Fruit fly (Drosophila melanogaster) whole organism, prepupa: ENCODE measurements around the gene VhaSFD.

ENCODE experiments used
- Blimp-1 ChIP-seq: fragments of 200-800 bp; sonication (Bioruptor generic); optimal IDR thresholded peaks from 3 replicates; lab custom pipeline; 2017; ENCODE audit warnings: missing biosample characterization, missing genetic modification characterization, mild to moderate bottlenecking, moderate library complexity, missing genetic modification reagents
- CG10669 ChIP-seq: fragments of 200-800 bp; sonication (Bioruptor generic); optimal IDR thresholded peaks from 3 replicates; lab custom pipeline; 2018; ENCODE audit warnings: missing biosample characterization, mild to moderate bottlenecking, missing genetic modification characterization, moderate library complexity
- CG11762 ChIP-seq: fragments of 200-800 bp; sonication (Bioruptor generic); optimal IDR thresholded peaks from 3 replicates; lab custom pipeline; 2016; ENCODE audit warnings: missing biosample characterization, missing genetic modification characterization; ENCODE audit not compliant: insufficient read depth
- CG16779 ChIP-seq: fragments of 200-800 bp; sonication (Bioruptor generic); optimal IDR thresholded peaks from 3 replicates; lab custom pipeline; 2017; ENCODE audit warnings: missing biosample characterization, mild to moderate bottlenecking, missing genetic modification characterization
- CG3032 ChIP-seq: fragments of 200-800 bp; optimal IDR thresholded peaks from 2 replicates; lab custom pipeline; 2019; ENCODE audit warnings: missing biosample characterization, mild to moderate bottlenecking, missing genetic modification characterization, moderate library complexity
- CG31627 ChIP-seq: fragments of 200-800 bp; sonication (Bioruptor generic); optimal IDR thresholded peaks from 3 replicates; lab custom pipeline; 2016; ENCODE audit warnings: missing biosample characterization, missing genetic modification characterization
- CG32006 ChIP-seq: fragments of 200-800 bp; sonication (Bioruptor generic); optimal IDR thresholded peaks from 3 replicates; lab custom pipeline; 2017; ENCODE audit warnings: missing biosample characterization, mild to moderate bottlenecking, missing genetic modification characterization
- CG34406 ChIP-seq: fragments of 200-800 bp; sonication (Bioruptor generic); optimal IDR thresholded peaks from 3 replicates; lab custom pipeline; 2016; ENCODE audit warnings: missing biosample characterization, missing genetic modification characterization
- CG4318 ChIP-seq: fragments of 200-800 bp; sonication (Bioruptor generic); optimal IDR thresholded peaks from 3 replicates; lab custom pipeline; 2017; ENCODE audit warnings: missing biosample characterization, mild to moderate bottlenecking, missing genetic modification characterization
- CG6163 ChIP-seq: fragments of 200-800 bp; sonication (Bioruptor generic); IDR thresholded peaks from 3 replicates; pipeline ENCODE4 v1.3.6; 2022; ENCODE audit warnings: missing biosample characterization, missing genetic modification characterization
- CG6276 ChIP-seq: fragments of 200-800 bp; sonication (Bioruptor generic); optimal IDR thresholded peaks from 2 replicates; lab custom pipeline; 2017; ENCODE audit warnings: missing biosample characterization, mild to moderate bottlenecking, missing genetic modification characterization
- CG6792 ChIP-seq: fragments of 200-800 bp; sonication (Bioruptor generic); optimal IDR thresholded peaks from 3 replicates; lab custom pipeline; 2016; ENCODE audit warnings: missing biosample characterization, missing genetic modification characterization
- CG6808 ChIP-seq: fragments of 200-800 bp; sonication (Bioruptor generic); optimal IDR thresholded peaks from 3 replicates; lab custom pipeline; 2017; ENCODE audit warnings: missing biosample characterization, missing genetic modification characterization, mild to moderate bottlenecking, moderate library complexity, missing genetic modification reagents
- CG6854 ChIP-seq: fragments of 200-800 bp; sonication (Bioruptor generic); optimal IDR thresholded peaks from 2 replicates; lab custom pipeline; 2017; ENCODE audit warnings: missing biosample characterization, mild to moderate bottlenecking, missing genetic modification characterization
- CG7368 ChIP-seq: fragments of 200-800 bp; sonication (Bioruptor generic); optimal IDR thresholded peaks from 3 replicates; lab custom pipeline; 2016; ENCODE audit warnings: missing biosample characterization, missing genetic modification characterization
- CG8119 ChIP-seq: fragments of 200-800 bp; sonication (Bioruptor generic); IDR thresholded peaks from 3 replicates; pipeline ENCODE4 v1.3.6; 2022; ENCODE audit warnings: missing biosample characterization, missing genetic modification characterization
- CG8319 ChIP-seq: fragments of 200-800 bp; sonication (Bioruptor generic); optimal IDR thresholded peaks from 3 replicates; lab custom pipeline; 2016; ENCODE audit warnings: missing biosample characterization, missing genetic modification characterization
- CG8632 ChIP-seq: fragments of 200-800 bp; sonication (Bioruptor generic); optimal IDR thresholded peaks from 3 replicates; lab custom pipeline; 2016; ENCODE audit warnings: missing biosample characterization, missing genetic modification characterization
- Eip75B ChIP-seq: fragments of 200-800 bp; sonication (Bioruptor generic); optimal IDR thresholded peaks from 3 replicates; lab custom pipeline; 2016; ENCODE audit warnings: missing biosample characterization, missing genetic modification characterization
- Eip78C ChIP-seq: fragments of 200-800 bp; sonication (Bioruptor generic); peaks from one replicate; lab custom pipeline; 2016; ENCODE audit warnings: missing biosample characterization, missing genetic modification characterization
- Ets21C ChIP-seq: fragments of 200-800 bp; sonication (Bioruptor generic); optimal IDR thresholded peaks from 3 replicates; lab custom pipeline; 2016; ENCODE audit warnings: missing biosample characterization, missing genetic modification characterization
- Ets96B ChIP-seq: fragments of 200-800 bp; optimal IDR thresholded peaks from 2 replicates; lab custom pipeline; 2019; ENCODE audit warnings: missing biosample characterization, mild to moderate bottlenecking, missing genetic modification characterization, moderate library complexity
- Gug ChIP-seq: fragments of 200-800 bp; sonication (Bioruptor generic); IDR thresholded peaks from 2 replicates; pipeline ENCODE4 v1.3.6; 2022; ENCODE audit warnings: missing biosample characterization, missing genetic modification characterization
- Hr38 ChIP-seq: sonication (Bioruptor generic); optimal IDR thresholded peaks from 2 replicates; lab custom pipeline; 2016; ENCODE audit warnings: missing biosample characterization, missing genetic modification characterization
- OdsH ChIP-seq: fragments of 200-800 bp; sonication (Bioruptor generic); optimal IDR thresholded peaks from 3 replicates; lab custom pipeline; 2016; ENCODE audit warnings: missing biosample characterization, missing genetic modification characterization
- Smox ChIP-seq: fragments of 200-800 bp; sonication (Bioruptor generic); optimal IDR thresholded peaks from 3 replicates; lab custom pipeline; 2016; ENCODE audit warnings: missing biosample characterization, missing genetic modification characterization
- Sox102F ChIP-seq: fragments of 200-800 bp; sonication (Bioruptor generic); optimal IDR thresholded peaks from 2 replicates; lab custom pipeline; 2016; ENCODE audit warnings: missing biosample characterization, mild to moderate bottlenecking, missing genetic modification characterization
- Sox14 ChIP-seq: fragments of 200-800 bp; sonication (Bioruptor generic); optimal IDR thresholded peaks from 3 replicates; lab custom pipeline; 2016; ENCODE audit warnings: missing biosample characterization, missing genetic modification characterization
- cyc ChIP-seq: fragments of 200-800 bp; sonication (Bioruptor generic); optimal IDR thresholded peaks from 3 replicates; lab custom pipeline; 2016; ENCODE audit warnings: missing biosample characterization, missing genetic modification characterization
- eg ChIP-seq: fragments of 200-800 bp; sonication (Bioruptor generic); IDR thresholded peaks from 3 replicates; pipeline ENCODE4 v1.3.6; 2022; ENCODE audit warnings: missing biosample characterization, missing genetic modification characterization
- esn ChIP-seq: fragments of 200-800 bp; sonication (Bioruptor generic); optimal IDR thresholded peaks from 2 replicates; lab custom pipeline; 2016; ENCODE audit warnings: missing biosample characterization, mild to moderate bottlenecking, missing genetic modification characterization, moderate library complexity
- fd85E ChIP-seq: fragments of 200-800 bp; sonication (Bioruptor generic); optimal IDR thresholded peaks from 3 replicates; lab custom pipeline; 2016; ENCODE audit warnings: missing biosample characterization, missing genetic modification characterization
- fkh ChIP-seq: fragments of 200-800 bp; sonication (Bioruptor generic); optimal IDR thresholded peaks from 3 replicates; lab custom pipeline; 2017; ENCODE audit warnings: missing biosample characterization, mild to moderate bottlenecking, missing genetic modification characterization, moderate library complexity
- lz ChIP-seq: fragments of 200-800 bp; sonication (Bioruptor generic); optimal IDR thresholded peaks from 3 replicates; lab custom pipeline; 2016; ENCODE audit warnings: missing biosample characterization, missing genetic modification characterization
- net ChIP-seq: fragments of 200-800 bp; sonication (Bioruptor generic); optimal IDR thresholded peaks from 3 replicates; lab custom pipeline; 2016; ENCODE audit warnings: missing biosample characterization, missing genetic modification characterization
- pdm3 ChIP-seq: fragments of 200-800 bp; sonication (Bioruptor generic); optimal IDR thresholded peaks from 3 replicates; lab custom pipeline; 2016; ENCODE audit warnings: missing biosample characterization, missing genetic modification characterization
- salr ChIP-seq, 2 experiments: fragments of 200-800 bp; sonication (Bioruptor generic); optimal IDR thresholded peaks; 3 replicates each; lab custom pipeline; 2016 to 2018; ENCODE audit warnings: missing biosample characterization in 2 of 2, missing genetic modification characterization in 2 of 2, mild to moderate bottlenecking in 1 of 2
- spab ChIP-seq: fragments of 200-800 bp; sonication (Bioruptor generic); optimal IDR thresholded peaks from 2 replicates; lab custom pipeline; 2017; ENCODE audit warnings: missing biosample characterization, mild to moderate bottlenecking, missing genetic modification characterization, missing genetic modification reagents
- svp ChIP-seq: fragments of 200-800 bp; sonication (Bioruptor generic); peaks from one replicate; lab custom pipeline; 2016; ENCODE audit warnings: missing biosample characterization, missing genetic modification characterization
- topi ChIP-seq: fragments of 200-800 bp; sonication (Bioruptor generic); optimal IDR thresholded peaks from 3 replicates; lab custom pipeline; 2016; ENCODE audit warnings: missing biosample characterization, missing genetic modification characterization

The VhaSFD gene

dm6 chr2L:16683958-16684877, 43.4 kb downstream of the VhaSFD start, which contains the start of gene CG31807 (continued):
- TF ChIP-seq CG32006 (GFP tag; lab: Kevin White, UChicago) (peak; percentile 97), eg (GFP tag; lab: Robert Waterston, UW) (peak; percentile 68), fd85E (GFP tag; lab: Kevin White, UChicago) (peak; percentile 85), Hr38 (GFP tag; lab: Kevin White, UChicago) (peak; percentile 9), svp (peak; percentile 94), cyc (peak; percentile 86), CG6808 (GFP tag; lab: Kevin White, UChicago) (peak; percentile 97), Sox14 (GFP tag; lab: Kevin White, UChicago) (peak; percentile 97), Eip78C (GFP tag; lab: Kevin White, UChicago) (peak; percentile 100), Ets96B (peak; percentile 95), Ets21C (GFP tag; lab: Kevin White, UChicago) (peak; percentile 87), Blimp-1 (GFP tag; lab: Kevin White, UChicago) (peak; percentile 73), CG6854 (GFP tag; lab: Kevin White, UChicago) (peak; percentile 63), CG16779 (tag; lab: Kevin White, UChicago) (peak; percentile 95), salr (GFP tag; optimal IDR thresholded peaks at IDR 0.05; lab: Kevin White, UChicago) (peak; percentile 86 to 95), CG10669 (GFP tag; lab: Kevin White, UChicago) (peak; percentile 96), CG6276 (peak; percentile 95), CG34406 (peak; percentile 96), CG8319 (GFP tag; lab: Kevin White, UChicago) (peak; percentile 87), CG3032 (tag; lab: Kevin White, UChicago) (peak; percentile 97), CG31627 (GFP tag; lab: Kevin White, UChicago) (peak; percentile 91), Smox (GFP tag; lab: Kevin White, UChicago) (peak; percentile 90), fkh (no peak), CG8632 (peak; percentile 97), CG8119 (GFP tag; lab: Robert Waterston, UW) (peak; percentile 98), topi (peak; percentile 95), net (GFP tag; lab: Kevin White, UChicago) (peak; percentile 96), pdm3 (peak; percentile 96), spab (peak; percentile 94), Sox102F (peak; percentile 96), CG11762 (peak; percentile 95), Gug (GFP tag; lab: Robert Waterston, UW) (peak; percentile 65), esn (GFP tag; lab: Kevin White, UChicago) (peak; percentile 95), lz (peak; percentile 92), CG6163 (GFP tag; lab: Robert Waterston, UW) (peak; percentile 92), CG7368 (GFP tag; lab: Kevin White, UChicago) (peak; percentile 90)

dm6 chr2L:16682203-16682602, 45.4 kb downstream of the VhaSFD start, which contains the start of gene CG33552:
Gene CG33552, plus strand, starts transcription at chr2L:16682503.
- TF ChIP-seq salr (GFP tag; optimal IDR thresholded peaks at IDR 0.05; lab: Kevin White, UChicago) (no peak), CG6792 (GFP tag; lab: Kevin White, UChicago) (no peak), CG4318 (GFP tag; lab: Kevin White, UChicago) (no peak), OdsH (no peak), esn (GFP tag; lab: Kevin White, UChicago) (no peak), lz (no peak), fd85E (GFP tag; lab: Kevin White, UChicago) (no peak), Eip75B (GFP tag; lab: Kevin White, UChicago) (no peak), CG6808 (GFP tag; lab: Kevin White, UChicago) (no peak)
